Fruit fly (Drosophila melanogaster): ENCODE data around the gene Srx.

Srx gene

DNA sequence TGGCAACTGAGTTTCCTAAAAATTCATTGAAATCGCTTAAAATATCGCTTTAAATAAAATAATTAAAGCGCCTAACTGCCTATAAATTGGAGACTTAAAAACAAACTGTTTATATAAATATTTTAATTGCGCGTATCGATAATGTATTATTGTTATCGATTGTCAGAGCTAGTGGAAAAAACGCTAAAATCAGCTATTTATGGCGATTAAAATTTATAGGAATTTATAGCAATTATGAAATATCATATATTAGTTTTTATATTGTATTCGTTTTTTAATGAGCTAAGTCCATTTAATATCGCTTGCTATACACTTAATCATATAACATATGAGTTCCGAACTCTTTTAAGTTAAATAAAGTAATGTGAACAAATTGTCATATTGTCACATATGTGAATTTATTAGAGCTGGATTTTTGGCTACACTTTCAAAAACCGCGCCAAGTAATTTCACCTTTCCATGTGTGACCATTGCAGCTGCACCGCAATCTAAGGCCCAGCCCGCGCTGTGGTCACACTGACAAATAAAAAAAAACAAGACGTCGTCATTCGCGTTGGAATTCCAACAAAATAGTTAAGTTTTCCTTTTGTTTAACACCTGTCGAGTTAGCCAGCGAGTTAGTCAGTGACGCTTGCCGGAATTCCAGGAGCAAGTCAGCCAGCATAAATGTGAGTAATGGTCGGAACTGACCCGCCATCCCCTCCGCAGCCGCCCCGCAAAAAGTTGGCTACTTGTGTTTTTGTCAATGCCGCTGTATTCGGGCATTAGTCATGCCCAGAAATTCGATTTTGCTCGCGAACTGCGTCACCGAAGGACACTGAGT is 50.6 kb downstream of the Srx start, which contains the start of the genes CG7772 and Vps4 (continued):
- peak; percentile 74 for TF ChIP-seq CG9797 (GFP tag; optimal IDR thresholded peaks at IDR 0.05)
- peak; percentile 78 for TF ChIP-seq crol (GFP tag; IDR thresholded peaks at IDR 0.05)
- peak; percentile 50 for TF ChIP-seq YL-1 (GFP tag; optimal IDR thresholded peaks at IDR 0.05)
- peak in 1 of 2 experiments; percentile 44 for TF ChIP-seq Pdp1 (GFP tag; optimal IDR thresholded peaks at IDR 0.05)
- peak; percentile 37 for TF ChIP-seq CG12659 (GFP tag; optimal IDR thresholded peaks at IDR 0.05)
- TF ChIP-seq Nf-YB (GFP tag; optimal IDR thresholded peaks at IDR 0.05), result no peak
- peak; percentile 33 for TF ChIP-seq abd-A (tag; optimal IDR thresholded peaks at IDR 0.05)
- TF ChIP-seq ERR (GFP tag; optimal IDR thresholded peaks at IDR 0.05), result no peak
- TF ChIP-seq sqz (GFP tag; optimal IDR thresholded peaks at IDR 0.05), result peak; percentile 87
- no peak for TF ChIP-seq CG4360 (GFP tag; IDR thresholded peaks at IDR 0.05)
- no peak for TF ChIP-seq Sox100B (GFP tag; optimal IDR thresholded peaks at IDR 0.05)
- TF ChIP-seq zfh2 (GFP tag; optimal IDR thresholded peaks at IDR 0.05), result no peak
- no peak for TF ChIP-seq D (optimal IDR thresholded peaks at IDR 0.05)
- no peak for TF ChIP-seq D (GFP tag; optimal IDR thresholded peaks at IDR 0.05)
- TF ChIP-seq sna (GFP tag; IDR thresholded peaks at IDR 0.05; ENCODE audit: partially characterized antibody), result 0 out of 2 replicates have a peak, but pooled peaks have one; percentile 43
- TF ChIP-seq Sox102F (GFP tag; optimal IDR thresholded peaks at IDR 0.05), result no peak
- no peak for TF ChIP-seq CG33557 (GFP tag; optimal IDR thresholded peaks at IDR 0.05)
- peak; percentile 84 for TF ChIP-seq Sry-β (GFP tag; optimal IDR thresholded peaks at IDR 0.05)
- no peak for TF ChIP-seq unpg (GFP tag; optimal IDR thresholded peaks at IDR 0.05)
- TF ChIP-seq chif (GFP tag; optimal IDR thresholded peaks at IDR 0.05), result no peak
- TF ChIP-seq CG3726 (GFP tag; IDR thresholded peaks at IDR 0.05), result no peak
- TF ChIP-seq CG2129 (GFP tag; IDR thresholded peaks at IDR 0.05; ENCODE audit: partially characterized antibody), result no peak
- no peak for TF ChIP-seq CG12769 (tag; optimal IDR thresholded peaks at IDR 0.05)
- TF ChIP-seq seq (GFP tag; IDR thresholded peaks at IDR 0.05), result no peak
- peak; percentile 85 for TF ChIP-seq Dp (GFP tag; optimal IDR thresholded peaks at IDR 0.05)
- peak; percentile 19 for TF ChIP-seq CG2712 (tag; optimal IDR thresholded peaks at IDR 0.05)
- no peak for TF ChIP-seq slp2 (GFP tag; optimal IDR thresholded peaks at IDR 0.05)
- peak; percentile 13 for TF ChIP-seq stwl (tag; optimal IDR thresholded peaks at IDR 0.05)
- no peak for TF ChIP-seq CG11093 (GFP tag; IDR thresholded peaks at IDR 0.05)
- TF ChIP-seq HLH54F (GFP tag; optimal IDR thresholded peaks at IDR 0.05), result peak; percentile 3
- no peak for TF ChIP-seq org-1 (GFP tag; optimal IDR thresholded peaks at IDR 0.05)
- peak; percentile 10 for TF ChIP-seq gsb-n (tag; optimal IDR thresholded peaks at IDR 0.05)
- 0 out of 3 replicates have a peak, but pooled peaks have one; percentile 11 for TF ChIP-seq CG16813 (GFP tag; IDR thresholded peaks at IDR 0.05; ENCODE audit: partially characterized antibody)
- TF ChIP-seq CG31441 (GFP tag; IDR thresholded peaks at IDR 0.05), result 0 out of 2 replicates have a peak, but pooled peaks have one; percentile 10
- no peak for TF ChIP-seq cato (GFP tag; optimal IDR thresholded peaks at IDR 0.05; ENCODE audit: borderline replicate concordance)
- no peak for TF ChIP-seq CG6683 (GFP tag; optimal IDR thresholded peaks at IDR 0.05)
- TF ChIP-seq Dip2 (GFP tag; IDR thresholded peaks at IDR 0.05), result no peak
- peak; percentile 50; the same call in 1 of the 4 replicates for TF ChIP-seq Dll (GFP tag; IDR thresholded peaks at IDR 0.05; ENCODE audit: partially characterized antibody)
- no peak for TF ChIP-seq D19A (tag; optimal IDR thresholded peaks at IDR 0.05)
- TF ChIP-seq CG3065 (GFP tag; optimal IDR thresholded peaks at IDR 0.05), result no peak
- no peak for TF ChIP-seq fd3F (GFP tag; optimal IDR thresholded peaks at IDR 0.05)
- TF ChIP-seq Meics (GFP tag; optimal IDR thresholded peaks at IDR 0.05), result no peak
- no peak for TF ChIP-seq btn (GFP tag; optimal IDR thresholded peaks at IDR 0.05)
- TF ChIP-seq CG14710 (tag; optimal IDR thresholded peaks at IDR 0.05), result peak; percentile 90
- no peak for TF ChIP-seq CG18619 (GFP tag; optimal IDR thresholded peaks at IDR 0.05)
- peak; percentile 29 for TF ChIP-seq Sin3A (optimal IDR thresholded peaks at IDR 0.05)
- TF ChIP-seq Abd-B (GFP tag; optimal IDR thresholded peaks at IDR 0.05), result peak; percentile 8
- no peak for TF ChIP-seq NC2α (GFP tag; optimal IDR thresholded peaks at IDR 0.05)
